Worm (Caenorhabditis elegans) whole organism, L2 larva: Measurements from ENCODE around the gene sut-1.

Experiments used
- F13H6.1 ChIP-seq: sonication (generic microtip); optimal IDR thresholded peaks from 2 replicates; lab custom pipeline; 2016; ENCODE audit warnings: missing genetic modification characterization, missing compliant biosample characterization
- R02D3.7 ChIP-seq: fragments of 150-350 bp; optimal IDR thresholded peaks from 2 replicates; lab custom pipeline; 2014; ENCODE audit warnings: missing biosample characterization, missing genetic modification characterization
- Y55F3AM.14 ChIP-seq: fragments of 200-800 bp; sonication (Bioruptor generic); optimal IDR thresholded peaks from 2 replicates; lab custom pipeline; 2018; ENCODE audit warnings: mild to moderate bottlenecking, missing genetic modification characterization, missing compliant biosample characterization
- ZK546.5 ChIP-seq: sonication (generic microtip); optimal IDR thresholded peaks from 2 replicates; lab custom pipeline; 2017; ENCODE audit warnings: missing biosample characterization, missing genetic modification characterization
- alr-1 ChIP-seq: fragments of 150-350 bp; optimal IDR thresholded peaks from 2 replicates; lab custom pipeline; 2014; ENCODE audit warnings: missing biosample characterization, missing genetic modification characterization
- aly-2 ChIP-seq: fragments of 150-350 bp; optimal IDR thresholded peaks from 2 replicates; lab custom pipeline; 2014; ENCODE audit warnings: missing biosample characterization, missing genetic modification characterization
- ama-1 ChIP-seq: fragments of 150-350 bp; optimal IDR thresholded peaks from 2 replicates; lab custom pipeline; 2018; ENCODE audit warnings: inconsistent platforms
- ceh-16 ChIP-seq: fragments of 150-350 bp; optimal IDR thresholded peaks from 2 replicates; lab custom pipeline; 2014; ENCODE audit warnings: missing biosample characterization, missing genetic modification characterization
- ceh-82 ChIP-seq: fragments of 150-350 bp; optimal IDR thresholded peaks from 2 replicates; lab custom pipeline; 2014; ENCODE audit warnings: missing biosample characterization, missing genetic modification characterization
- crh-2 ChIP-seq: sonication (generic microtip); optimal IDR thresholded peaks from 2 replicates; lab custom pipeline; 2017; ENCODE audit warnings: missing biosample characterization, missing genetic modification characterization
- dmd-4 ChIP-seq: sonication (generic microtip); optimal IDR thresholded peaks from 2 replicates; lab custom pipeline; 2017; ENCODE audit warnings: missing biosample characterization, missing genetic modification characterization
- egl-27 ChIP-seq: sonication (generic microtip); optimal IDR thresholded peaks from 3 replicates; lab custom pipeline; 2017; ENCODE audit warnings: missing biosample characterization, missing genetic modification reagents, missing genetic modification characterization
- elt-1 ChIP-seq: fragments of 150-350 bp; optimal IDR thresholded peaks from 2 replicates; lab custom pipeline; 2014; ENCODE audit warnings: missing biosample characterization, missing genetic modification characterization
- elt-3 ChIP-seq: sonication (generic microtip); optimal IDR thresholded peaks from 2 replicates; lab custom pipeline; 2017; ENCODE audit warnings: missing biosample characterization, missing genetic modification characterization
- fos-1 ChIP-seq: fragments of 150-350 bp; optimal IDR thresholded peaks from 2 replicates; lab custom pipeline; 2014; ENCODE audit warnings: missing biosample characterization, missing genetic modification characterization
- lin-11 ChIP-seq: fragments of 150-350 bp; sonication (generic microtip); optimal IDR thresholded peaks from 2 replicates; lab custom pipeline; 2014; ENCODE audit warnings: missing biosample characterization, missing genetic modification characterization, inconsistent platforms, mixed read lengths
- lin-13 ChIP-seq: fragments of 150-350 bp; optimal IDR thresholded peaks from 2 replicates; lab custom pipeline; 2014; ENCODE audit warnings: missing biosample characterization, missing genetic modification reagents, missing genetic modification characterization
- lin-39 ChIP-seq: fragments of 150-350 bp; optimal IDR thresholded peaks from 2 replicates; lab custom pipeline; 2014; ENCODE audit warnings: missing biosample characterization, missing genetic modification reagents, missing genetic modification characterization
- lsy-2 ChIP-seq, 2 experiments: fragments of 150-350 bp in 1 of 2; sonication (generic microtip) in 1 of 2; optimal IDR thresholded peaks; 2 replicates each; lab custom pipeline; 2014 to 2017; ENCODE audit warnings: missing biosample characterization in 2 of 2, missing genetic modification characterization in 2 of 2
- mab-5 ChIP-seq: fragments of 150-350 bp; optimal IDR thresholded peaks from 2 replicates; lab custom pipeline; 2014; ENCODE audit warnings: missing biosample characterization, missing genetic modification characterization
- mdl-1 ChIP-seq, 2 experiments: fragments of 150-350 bp in 1 of 2; sonication (generic microtip) in 1 of 2; optimal IDR thresholded peaks; 2 replicates each; lab custom pipeline; 2017; ENCODE audit warnings: missing biosample characterization in 2 of 2, missing genetic modification characterization in 2 of 2
- nhr-10 ChIP-seq: sonication (generic microtip); optimal IDR thresholded peaks from 2 replicates; lab custom pipeline; 2017; ENCODE audit warnings: missing biosample characterization, missing genetic modification characterization
- nhr-129 ChIP-seq: fragments of 150-350 bp; optimal IDR thresholded peaks from 2 replicates; lab custom pipeline; 2014; ENCODE audit warnings: missing biosample characterization, missing genetic modification characterization
- nhr-21 ChIP-seq: fragments of 150-350 bp; optimal IDR thresholded peaks from 2 replicates; lab custom pipeline; 2014; ENCODE audit warnings: missing biosample characterization, missing genetic modification characterization
- nhr-23 ChIP-seq: fragments of 150-350 bp; optimal IDR thresholded peaks from 2 replicates; lab custom pipeline; 2014; ENCODE audit warnings: missing biosample characterization, missing genetic modification reagents, missing genetic modification characterization
- nhr-237 ChIP-seq: fragments of 150-350 bp; optimal IDR thresholded peaks from 2 replicates; lab custom pipeline; 2014; ENCODE audit warnings: missing biosample characterization, missing genetic modification characterization
- nhr-25 ChIP-seq: fragments of 150-350 bp; sonication (generic microtip); optimal IDR thresholded peaks from 3 replicates; lab custom pipeline; 2014; ENCODE audit warnings: missing biosample characterization, missing genetic modification characterization
- nhr-77 ChIP-seq: fragments of 150-350 bp; optimal IDR thresholded peaks from 2 replicates; lab custom pipeline; 2014; ENCODE audit warnings: missing biosample characterization, missing genetic modification characterization
- peb-1 ChIP-seq: fragments of 150-350 bp; optimal IDR thresholded peaks from 2 replicates; lab custom pipeline; 2014; ENCODE audit warnings: missing biosample characterization, missing genetic modification characterization
- sem-4 ChIP-seq: fragments of 150-350 bp; optimal IDR thresholded peaks from 2 replicates; lab custom pipeline; 2014; ENCODE audit warnings: missing biosample characterization, missing genetic modification reagents, missing genetic modification characterization
- skn-1 ChIP-seq: sonication (generic microtip); optimal IDR thresholded peaks from 2 replicates; lab custom pipeline; 2017; ENCODE audit warnings: missing biosample characterization, missing genetic modification characterization
- sma-3 ChIP-seq: sonication (generic microtip); optimal IDR thresholded peaks from 2 replicates; lab custom pipeline; 2016; ENCODE audit warnings: missing genetic modification reagents, missing genetic modification characterization, missing compliant biosample characterization
- snpc-4 ChIP-seq: fragments of 150-350 bp; optimal IDR thresholded peaks from 2 replicates; lab custom pipeline; 2014; ENCODE audit warnings: missing biosample characterization, missing genetic modification characterization
- unc-39 ChIP-seq: fragments of 150-350 bp; optimal IDR thresholded peaks from 2 replicates; lab custom pipeline; 2014; ENCODE audit warnings: missing biosample characterization, missing genetic modification characterization
- ztf-1 ChIP-seq: fragments of 200-800 bp; sonication (Bioruptor generic); conservative IDR thresholded peaks from 2 replicates; pipeline ENCODE4 v1.3.6; 2022; ENCODE audit warnings: missing genetic modification characterization, missing compliant biosample characterization
- ztf-4 ChIP-seq: fragments of 150-350 bp; optimal IDR thresholded peaks from 2 replicates; lab custom pipeline; 2014; ENCODE audit warnings: missing biosample characterization, missing genetic modification characterization

sut-1 gene

DNA sequence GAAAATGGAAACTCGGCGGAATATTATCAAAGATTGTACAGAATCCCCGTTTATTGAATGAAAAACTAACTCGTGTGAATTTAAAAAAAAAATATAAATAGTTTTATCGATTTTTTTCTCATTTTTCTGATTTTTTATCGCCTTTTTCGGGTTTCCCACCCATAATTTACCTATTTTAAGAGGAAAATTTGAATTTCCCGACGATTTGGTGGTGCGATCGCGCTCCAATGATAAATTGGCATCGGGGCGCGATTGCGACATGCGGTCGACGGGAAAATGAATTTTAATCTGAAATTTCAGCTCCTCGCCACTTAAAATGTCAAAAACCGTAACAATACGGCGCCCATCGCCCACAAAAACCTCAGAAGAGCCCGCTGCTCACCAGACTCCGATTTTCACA, 4.6 kb upstream of the sut-1 start, which contains the start of gene taf-6.1:
Gene taf-6.1, plus strand, starts transcription at position 301 of the 400 bp plus-strand sequence.
- TF ChIP-seq ztf-1: no peak
- no peak for TF ChIP-seq lin-13 (GFP tag; lab: Kevin White, UChicago)
- TF ChIP-seq mab-5 (tag; lab: Kevin White, UChicago): no peak
- TF ChIP-seq, all 48 proteins: peak for 0

DNA sequence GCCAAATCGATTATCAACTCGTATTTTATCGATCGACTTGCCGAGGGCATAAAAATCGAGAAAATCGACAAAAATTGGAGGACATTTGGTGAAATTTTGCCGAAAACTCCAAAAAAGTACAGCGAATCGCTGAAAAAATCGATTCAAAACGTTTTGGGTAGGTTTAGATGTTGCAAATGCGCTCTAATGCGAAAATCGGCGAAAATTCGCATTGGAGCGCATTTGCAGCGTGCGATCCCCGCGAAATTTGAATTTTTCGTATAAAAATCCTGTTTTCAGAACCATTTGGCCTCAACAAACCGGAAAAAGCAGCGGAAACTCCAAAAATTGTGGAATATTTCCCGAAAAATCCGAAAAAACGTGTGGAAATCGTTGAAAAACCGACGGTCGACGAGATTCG, 3.4 kb upstream of the sut-1 start:
- TF ChIP-seq ceh-16 (tag; lab: Kevin White, UChicago) (no peak), snpc-4 (tag; lab: Kevin White, UChicago) (no peak), aly-2 (no peak), egl-27 (no peak), mab-5 (tag; lab: Kevin White, UChicago) (no peak), nhr-10 (tag; lab: Kevin White, UChicago) (no peak), Y55F3AM.14 (GFP tag; lab: Kevin White, UChicago) (no peak), F13H6.1 (tag; lab: Kevin White, UChicago) (no peak), ceh-82 (tag; lab: Kevin White, UChicago) (no peak), nhr-77 (no peak), crh-2 (tag; lab: Kevin White, UChicago) (no peak), ama-1 (no peak)

DNA sequence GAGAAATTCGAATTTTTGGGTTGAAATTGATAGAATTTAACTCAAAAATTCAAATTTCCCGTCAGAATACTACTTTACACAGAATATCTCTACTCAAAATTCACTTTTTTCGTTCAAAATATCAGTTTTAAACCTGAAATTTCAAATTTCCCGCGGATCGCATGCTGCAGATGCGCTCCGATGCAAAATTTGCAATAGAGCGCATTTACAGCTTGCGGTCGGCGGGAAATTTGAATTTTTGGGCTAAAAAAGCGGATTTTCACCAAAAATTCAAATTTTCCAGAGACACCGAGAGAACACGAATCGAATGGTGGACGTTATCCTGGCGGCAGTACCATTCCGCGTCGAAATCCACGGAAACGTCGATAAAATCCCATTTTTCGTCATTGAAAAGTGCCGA, 1.7 kb upstream of the sut-1 start:
- no peak for TF ChIP-seq lin-13 (GFP tag; lab: Kevin White, UChicago)
- no peak for TF ChIP-seq lsy-2 (tag; optimal IDR thresholded peaks at IDR 0.05; lab: Kevin White, UChicago)
- no peak for TF ChIP-seq sem-4 (tag; lab: Kevin White, UChicago)
- no peak for TF ChIP-seq sma-3 (GFP tag; lab: Kevin White, UChicago)
- no peak for TF ChIP-seq mdl-1 (tag; optimal IDR thresholded peaks at IDR 0.05; lab: Kevin White, UChicago)
- TF ChIP-seq dmd-4: no peak
- TF ChIP-seq R02D3.7 (tag; lab: Kevin White, UChicago): no peak
- TF ChIP-seq aly-2: no peak
- TF ChIP-seq skn-1 (tag; lab: Kevin White, UChicago): no peak
- TF ChIP-seq ZK546.5 (tag; lab: Kevin White, UChicago): no peak
- no peak for TF ChIP-seq nhr-25 (tag; lab: Kevin White, UChicago)
- no peak for TF ChIP-seq elt-3 (tag; lab: Kevin White, UChicago)
- no peak for TF ChIP-seq elt-1 (tag; lab: Kevin White, UChicago)
- no peak for TF ChIP-seq nhr-237 (tag; lab: Kevin White, UChicago)
- TF ChIP-seq ztf-1: no peak
- no peak for TF ChIP-seq nhr-77
- no peak for TF ChIP-seq nhr-23 (tag; lab: Kevin White, UChicago)
- TF ChIP-seq nhr-129 (tag; lab: Kevin White, UChicago): no peak
- TF ChIP-seq ztf-4 (tag; lab: Kevin White, UChicago): no peak

DNA sequence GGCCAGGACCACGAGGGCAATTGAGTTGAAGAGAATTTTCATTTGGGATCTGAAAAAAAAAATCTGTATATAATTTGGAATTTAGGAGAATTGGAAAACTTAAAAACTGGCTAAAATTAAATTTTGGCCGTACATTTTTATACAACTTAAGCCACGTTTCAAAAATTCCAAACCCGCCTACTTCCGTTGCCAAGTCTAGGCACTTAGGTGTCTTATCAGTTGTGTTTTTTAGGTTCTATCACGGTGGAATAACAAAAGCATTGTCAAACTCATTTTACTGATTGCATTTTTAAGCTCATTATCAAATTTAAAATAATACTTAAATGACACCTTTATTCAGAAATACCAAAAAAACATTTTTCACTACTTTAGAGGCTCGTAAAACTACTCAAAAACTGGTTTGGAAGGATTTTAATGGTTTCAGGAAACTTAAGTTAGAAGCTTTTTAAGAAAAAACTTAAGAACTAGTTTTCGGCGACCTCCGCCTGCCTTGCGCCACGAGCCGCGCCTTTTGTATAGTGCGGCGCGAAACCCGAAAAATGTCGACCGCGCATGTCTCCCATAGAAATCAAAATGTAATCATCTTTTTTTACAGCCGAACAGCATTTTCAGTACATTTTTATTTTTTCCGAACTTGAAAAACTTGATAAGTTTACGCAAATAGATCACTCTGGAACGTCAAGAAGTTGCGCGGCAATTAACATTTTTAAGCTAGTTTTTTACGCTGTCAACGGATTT, 4.9 kb downstream of the sut-1 start, which contains the start of gene lips-13:
Gene lips-13, minus strand, starts transcription at position 51 of the 738 bp plus-strand sequence.
- no peak for TF ChIP-seq ztf-4 (tag; lab: Kevin White, UChicago)
- no peak for TF ChIP-seq mab-5 (tag; lab: Kevin White, UChicago)
- TF ChIP-seq lin-39 (tag; lab: Kevin White, UChicago): no peak
- no peak for TF ChIP-seq dmd-4
- no peak for TF ChIP-seq snpc-4 (tag; lab: Kevin White, UChicago)
- TF ChIP-seq nhr-25 (tag; lab: Kevin White, UChicago): no peak
- no peak for TF ChIP-seq alr-1 (tag; lab: Kevin White, UChicago)
- no peak for TF ChIP-seq elt-3 (tag; lab: Kevin White, UChicago)
- no peak for TF ChIP-seq fos-1 (tag; lab: Kevin White, UChicago)
- TF ChIP-seq nhr-237 (tag; lab: Kevin White, UChicago): no peak
- no peak for TF ChIP-seq peb-1 (tag; lab: Kevin White, UChicago)
- TF ChIP-seq lin-11 (tag; lab: Kevin White, UChicago): no peak
- no peak for TF ChIP-seq mdl-1 (tag; optimal IDR thresholded peaks at IDR 0.05; lab: Kevin White, UChicago)
- TF ChIP-seq sma-3 (GFP tag; lab: Kevin White, UChicago): no peak
- no peak for TF ChIP-seq Y55F3AM.14 (GFP tag; lab: Kevin White, UChicago)
- no peak for TF ChIP-seq nhr-21 (tag; lab: Kevin White, UChicago)
- TF ChIP-seq nhr-77: no peak
- TF ChIP-seq nhr-23 (tag; lab: Kevin White, UChicago): no peak
- no peak for TF ChIP-seq unc-39
- TF ChIP-seq ceh-16 (tag; lab: Kevin White, UChicago): no peak
